Fruit fly (Drosophila melanogaster) whole organism, embryonic: ENCODE data around the gene CG33669.

Source experiments
- Abd-B ChIP-seq: fragments of 200-800 bp; sonication (Bioruptor generic); optimal IDR thresholded peaks from 2 replicates; lab custom pipeline; 2018; ENCODE audit warnings: missing biosample characterization, mild to moderate bottlenecking, missing genetic modification characterization, moderate library complexity
- CG10462 ChIP-seq: fragments of 200-800 bp; sonication (Bioruptor generic); optimal IDR thresholded peaks from 2 replicates; lab custom pipeline; 2016; ENCODE audit warnings: missing biosample characterization, missing genetic modification characterization
- CG10959 ChIP-seq: fragments of 200-800 bp; sonication (Bioruptor generic); IDR thresholded peaks from 2 replicates; pipeline ENCODE4 v1.3.6; 2022; ENCODE audit warnings: missing biosample characterization, missing genetic modification characterization
- CG10979 ChIP-seq: fragments of 200-800 bp; sonication (Bioruptor generic); optimal IDR thresholded peaks from 2 replicates; lab custom pipeline; 2018; ENCODE audit warnings: missing biosample characterization, mild to moderate bottlenecking, missing genetic modification characterization, moderate library complexity
- CG12104 ChIP-seq: fragments of 200-800 bp; sonication (Bioruptor generic); optimal IDR thresholded peaks from 3 replicates; lab custom pipeline; 2016; ENCODE audit warnings: missing biosample characterization, missing genetic modification characterization
- CG12744 ChIP-seq: fragments of 200-800 bp; sonication (Bioruptor generic); optimal IDR thresholded peaks from 2 replicates; lab custom pipeline; 2016; ENCODE audit warnings: missing biosample characterization, missing genetic modification characterization
- CG13287 ChIP-seq: fragments of 200-800 bp; sonication (Bioruptor generic); IDR thresholded peaks from 2 replicates; pipeline ENCODE4 v1.3.6; 2022; ENCODE audit warnings: missing biosample characterization, missing genetic modification characterization; ENCODE audit not compliant: partially characterized antibody
- CG14050 ChIP-seq: fragments of 200-800 bp; sonication (Bioruptor generic); IDR thresholded peaks from 3 replicates; pipeline ENCODE4 v1.3.6; 2022; ENCODE audit warnings: missing biosample characterization, missing genetic modification characterization
- CG14860 ChIP-seq: fragments of 200-800 bp; sonication (Bioruptor generic); IDR thresholded peaks from 3 replicates; pipeline ENCODE4 v1.3.6; 2022; ENCODE audit warnings: missing biosample characterization, missing genetic modification characterization; ENCODE audit not compliant: partially characterized antibody
- CG15479 ChIP-seq: fragments of 200-800 bp; sonication (Bioruptor generic); optimal IDR thresholded peaks from 3 replicates; lab custom pipeline; 2019; ENCODE audit warnings: missing biosample characterization, mild to moderate bottlenecking, missing genetic modification characterization, moderate library complexity
- CG16779 ChIP-seq: fragments of 200-800 bp; sonication (Bioruptor generic); IDR thresholded peaks from 2 replicates; pipeline ENCODE4 v1.3.6; 2022; ENCODE audit warnings: missing biosample characterization, missing genetic modification characterization
- CG17912 ChIP-seq: fragments of 200-800 bp; sonication (Bioruptor generic); optimal IDR thresholded peaks from 2 replicates; lab custom pipeline; 2018; ENCODE audit warnings: missing biosample characterization, mild to moderate bottlenecking, missing genetic modification characterization
- CG18476 ChIP-seq: fragments of 200-800 bp; sonication (Bioruptor generic); optimal IDR thresholded peaks from 2 replicates; lab custom pipeline; 2016; ENCODE audit warnings: missing biosample characterization, mild to moderate bottlenecking, missing genetic modification characterization
- CG3407 ChIP-seq: fragments of 200-800 bp; sonication (Bioruptor generic); optimal IDR thresholded peaks from 2 replicates; lab custom pipeline; 2018; ENCODE audit warnings: missing biosample characterization, mild to moderate bottlenecking, missing genetic modification characterization
- CG34376 ChIP-seq: fragments of 200-800 bp; sonication (Bioruptor generic); optimal IDR thresholded peaks from 2 replicates; lab custom pipeline; 2018; ENCODE audit warnings: missing biosample characterization, mild to moderate bottlenecking, missing genetic modification characterization
- CG3847 ChIP-seq: fragments of 200-800 bp; sonication (Bioruptor generic); IDR thresholded peaks from 2 replicates; pipeline ENCODE4 v1.3.6; 2022; ENCODE audit warnings: missing biosample characterization, missing genetic modification characterization
- CG6765 ChIP-seq: fragments of 200-800 bp; sonication (Bioruptor generic); optimal IDR thresholded peaks from 3 replicates; lab custom pipeline; 2017; ENCODE audit warnings: missing biosample characterization, mild to moderate bottlenecking, missing genetic modification characterization
- CG7987 ChIP-seq: fragments of 200-800 bp; sonication (Bioruptor generic); optimal IDR thresholded peaks from 2 replicates; lab custom pipeline; 2018; ENCODE audit warnings: missing biosample characterization, mild to moderate bottlenecking, missing genetic modification characterization, moderate library complexity
- CG8924 ChIP-seq: fragments of 200-800 bp; optimal IDR thresholded peaks from 3 replicates; lab custom pipeline; 2019; ENCODE audit warnings: missing biosample characterization, mild to moderate bottlenecking, missing genetic modification characterization, moderate library complexity
- CG9876 ChIP-seq: fragments of 200-800 bp; sonication (Bioruptor generic); optimal IDR thresholded peaks from 2 replicates; lab custom pipeline; 2016; ENCODE audit warnings: missing biosample characterization, missing genetic modification characterization
- CoRest ChIP-seq: fragments of 200-800 bp; sonication (Bioruptor generic); optimal IDR thresholded peaks from 3 replicates; lab custom pipeline; 2018; ENCODE audit warnings: missing biosample characterization, mild to moderate bottlenecking, missing genetic modification characterization, moderate library complexity
- E2f2 ChIP-seq: fragments of 200-800 bp; sonication (Bioruptor generic); IDR thresholded peaks from 2 replicates; pipeline ENCODE4 v1.3.6; 2022; ENCODE audit warnings: missing biosample characterization, missing genetic modification characterization
- ERR ChIP-seq: fragments of 200-800 bp; sonication (Bioruptor generic); optimal IDR thresholded peaks from 2 replicates; lab custom pipeline; 2016; ENCODE audit warnings: missing biosample characterization, missing genetic modification characterization
- Fer2 ChIP-seq: fragments of 200-800 bp; sonication (Bioruptor generic); optimal IDR thresholded peaks from 2 replicates; lab custom pipeline; 2018; ENCODE audit warnings: missing biosample characterization, mild to moderate bottlenecking, missing genetic modification characterization, moderate library complexity
- Hr39 ChIP-seq: fragments of >200 bp; optimal IDR thresholded peaks from 2 replicates; lab custom pipeline; 2017
- Pdp1 ChIP-seq, 2 experiments: fragments of 200-800 bp; sonication (Bioruptor generic); optimal IDR thresholded peaks; 3 replicates each; lab custom pipeline; 2016; ENCODE audit warnings: missing biosample characterization in 2 of 2, missing genetic modification characterization in 2 of 2, mild to moderate bottlenecking in 1 of 2, moderate library complexity in 1 of 2
- Ptx1 ChIP-seq: fragments of 200-800 bp; sonication (Bioruptor generic); IDR thresholded peaks from 2 replicates; pipeline ENCODE4 v1.3.6; 2022; ENCODE audit warnings: missing biosample characterization, missing genetic modification characterization
- Ssrp ChIP-seq: fragments of 200-800 bp; sonication (Bioruptor generic); optimal IDR thresholded peaks from 2 replicates; lab custom pipeline; 2018; ENCODE audit warnings: missing biosample characterization, mild to moderate bottlenecking, missing genetic modification characterization, moderate library complexity
- Taf1 ChIP-seq: fragments of 200-800 bp; sonication (Bioruptor generic); IDR thresholded peaks from 2 replicates; pipeline ENCODE4 v1.3.6; 2022; ENCODE audit warnings: missing biosample characterization, missing genetic modification characterization
- YL-1 ChIP-seq: fragments of 200-800 bp; sonication (Bioruptor generic); optimal IDR thresholded peaks from 3 replicates; lab custom pipeline; 2017; ENCODE audit warnings: missing biosample characterization, mild to moderate bottlenecking, missing genetic modification characterization
- ap ChIP-seq: fragments of 200-800 bp; sonication (Bioruptor generic); IDR thresholded peaks from 2 replicates; pipeline ENCODE4 v1.3.6; 2022; ENCODE audit warnings: missing biosample characterization, missing genetic modification characterization
- cato ChIP-seq: fragments of 200-800 bp; sonication (Bioruptor generic); optimal IDR thresholded peaks from 2 replicates; lab custom pipeline; 2016; ENCODE audit warnings: missing biosample characterization, missing genetic modification characterization, borderline replicate concordance
- caup ChIP-seq: fragments of 200-800 bp; sonication (Bioruptor generic); optimal IDR thresholded peaks from 3 replicates; lab custom pipeline; 2017; ENCODE audit warnings: missing biosample characterization, mild to moderate bottlenecking, missing genetic modification characterization, moderate library complexity; ENCODE audit not compliant: severe bottlenecking
- chm ChIP-seq: fragments of 200-800 bp; sonication (Bioruptor generic); IDR thresholded peaks from 2 replicates; pipeline ENCODE4 v1.3.6; 2022; ENCODE audit warnings: missing biosample characterization, missing genetic modification characterization
- crp ChIP-seq, 2 experiments: fragments of 200-800 bp; sonication (Bioruptor generic); optimal IDR thresholded peaks; 2 replicates in 1 of 2; 3 replicates in 1 of 2; lab custom pipeline; 2017; ENCODE audit warnings: missing biosample characterization in 2 of 2, missing genetic modification characterization in 2 of 2, mild to moderate bottlenecking in 1 of 2, moderate library complexity in 1 of 2
- dysf ChIP-seq: fragments of 200-800 bp; sonication (Bioruptor generic); IDR thresholded peaks from 3 replicates; pipeline ENCODE4 v1.3.6; 2022; ENCODE audit warnings: missing biosample characterization, missing genetic modification characterization
- gcm ChIP-seq: fragments of 200-800 bp; sonication (Bioruptor generic); optimal IDR thresholded peaks from 2 replicates; lab custom pipeline; 2019; ENCODE audit warnings: missing biosample characterization, mild to moderate bottlenecking, missing genetic modification characterization, moderate library complexity
- grau ChIP-seq: fragments of 200-800 bp; optimal IDR thresholded peaks from 3 replicates; lab custom pipeline; 2019; ENCODE audit warnings: missing biosample characterization, mild to moderate bottlenecking, missing genetic modification characterization, moderate library complexity
- ham ChIP-seq: fragments of 200-800 bp; sonication (Bioruptor generic); IDR thresholded peaks from 2 replicates; pipeline ENCODE4 v1.3.6; 2022; ENCODE audit warnings: missing biosample characterization, missing genetic modification characterization
- inv ChIP-seq: fragments of 200-800 bp; sonication (Bioruptor generic); IDR thresholded peaks from 2 replicates; pipeline ENCODE4 v1.3.6; 2022; ENCODE audit warnings: missing biosample characterization, missing genetic modification characterization; ENCODE audit not compliant: partially characterized antibody
- klu ChIP-seq: fragments of 200-800 bp; sonication (Bioruptor generic); IDR thresholded peaks from 2 replicates; pipeline ENCODE4 v1.3.6; 2022; ENCODE audit warnings: missing biosample characterization, missing genetic modification characterization
- nmo ChIP-seq: fragments of 200-800 bp; sonication (Bioruptor generic); optimal IDR thresholded peaks from 2 replicates; lab custom pipeline; 2018; ENCODE audit warnings: missing biosample characterization, mild to moderate bottlenecking, missing genetic modification characterization, moderate library complexity
- p53 ChIP-seq: fragments of 200-800 bp; sonication (Bioruptor generic); optimal IDR thresholded peaks from 2 replicates; lab custom pipeline; 2016; ENCODE audit warnings: missing biosample characterization, missing genetic modification characterization
- pros ChIP-seq: fragments of 200-800 bp; sonication (Bioruptor generic); optimal IDR thresholded peaks from 3 replicates; lab custom pipeline; 2019; ENCODE audit warnings: missing biosample characterization, mild to moderate bottlenecking, missing genetic modification characterization, moderate library complexity
- so ChIP-seq: fragments of 200-800 bp; sonication (Bioruptor generic); IDR thresholded peaks from 3 replicates; pipeline ENCODE4 v1.3.6; 2022; ENCODE audit warnings: missing biosample characterization, missing genetic modification characterization
- tup ChIP-seq: fragments of 200-800 bp; sonication (Bioruptor generic); optimal IDR thresholded peaks from 2 replicates; lab custom pipeline; 2016; ENCODE audit warnings: missing biosample characterization, mild to moderate bottlenecking, missing genetic modification characterization, moderate library complexity
- zen2 ChIP-seq: fragments of 200-800 bp; sonication (Bioruptor generic); IDR thresholded peaks from 3 replicates; pipeline ENCODE4 v1.3.6; 2022; ENCODE audit warnings: missing biosample characterization, missing genetic modification characterization; ENCODE audit not compliant: partially characterized antibody
- zfh1 ChIP-seq: fragments of 200-800 bp; sonication (Bioruptor generic); IDR thresholded peaks from 3 replicates; pipeline ENCODE4 v1.3.6; 2022; ENCODE audit warnings: missing biosample characterization, missing genetic modification characterization

CG33669 gene

dm6 chrX:6351917-6352768 is 47.8 kb downstream of the CG33669 start (continued):
- TF ChIP-seq inv (GFP tag; lab: Robert Waterston, UW) (no peak), CG3407 (GFP tag; lab: Kevin White, UChicago) (no peak), CG15479 (GFP tag; lab: Kevin White, UChicago) (peak; percentile 20), E2f2 (GFP tag; lab: Robert Waterston, UW) (peak; percentile 89), Fer2 (tag; lab: Kevin White, UChicago) (peak; percentile 6), CG12104 (GFP tag; lab: Kevin White, UChicago) (no peak), Abd-B (GFP tag; lab: Kevin White, UChicago) (peak; percentile 3), tup (no peak), Taf1 (GFP tag; lab: Robert Waterston, UW) (no peak), caup (GFP tag; lab: Kevin White, UChicago) (peak; percentile 46), grau (tag; lab: Kevin White, UChicago) (peak; percentile 30), YL-1 (peak; percentile 32), CG10979 (tag; lab: Kevin White, UChicago) (no peak), crp (GFP tag; optimal IDR thresholded peaks at IDR 0.05; lab: Kevin White, UChicago) (peak in 1 of 2 experiments; percentile 18), CG7987 (GFP tag; lab: Kevin White, UChicago) (peak; percentile 33), CG10959 (GFP tag; lab: Robert Waterston, UW) (no peak), cato (no peak), CG8924 (tag; lab: Kevin White, UChicago) (peak; percentile 15), CG10462 (GFP tag; lab: Kevin White, UChicago) (no peak), CG14860 (GFP tag; lab: Robert Waterston, UW) (no peak), CG34376 (GFP tag; lab: Kevin White, UChicago) (peak; percentile 50), zen2 (GFP tag; lab: Robert Waterston, UW) (no peak), gcm (GFP tag; lab: Kevin White, UChicago) (peak; percentile 16), CG14050 (GFP tag; lab: Robert Waterston, UW) (no peak), pros (no peak), so (GFP tag; lab: Robert Waterston, UW) (0 out of 3 replicates have a peak, but pooled peaks have one; percentile 11), klu (GFP tag; lab: Robert Waterston, UW) (peak; percentile 87; the same call in 1 of the 2 replicates), dysf (GFP tag; lab: Robert Waterston, UW) (0 out of 3 replicates have a peak, but pooled peaks have one; percentile 20), CG13287 (peak; percentile 27; the same call in 1 of the 2 replicates), ERR (GFP tag; lab: Kevin White, UChicago) (no peak), ap (no peak), CG6765 (GFP tag; lab: Kevin White, UChicago) (peak; percentile 15), p53 (GFP tag; lab: Kevin White, UChicago) (no peak), Hr39 (lab: Kevin White, UChicago) (no peak), Pdp1 (GFP tag; optimal IDR thresholded peaks at IDR 0.05; lab: Kevin White, UChicago) (peak in 1 of 2 experiments; percentile 27), zfh1 (GFP tag; lab: Robert Waterston, UW) (0 out of 3 replicates have a peak, but pooled peaks have one; percentile 24), CG16779 (no peak), CG18476 (GFP tag; lab: Kevin White, UChicago) (no peak), nmo (GFP tag; lab: Kevin White, UChicago) (peak; percentile 49), CG3847 (peak; percentile 84), CG12744 (no peak), ham (GFP tag; lab: Robert Waterston, UW) (no peak), CG9876 (GFP tag; lab: Kevin White, UChicago) (no peak), chm (GFP tag; lab: Robert Waterston, UW) (peak; percentile 57; the same call in 1 of the 2 replicates), CoRest (peak; percentile 26), CG17912 (GFP tag; lab: Kevin White, UChicago) (no peak), Ssrp (tag; lab: Kevin White, UChicago) (no peak), Ptx1 (no peak)
